Fruit fly (Drosophila melanogaster) whole organism, embryonic: ENCODE results near the gene Cpr73D.

Experiments
- Bdp1 ChIP-seq: fragments of 200-800 bp; sonication (Bioruptor generic); optimal IDR thresholded peaks from 3 replicates; lab custom pipeline; 2016; ENCODE audit warnings: missing biosample characterization, missing genetic modification characterization
- CG10209 ChIP-seq: fragments of 200-800 bp; sonication (Bioruptor generic); optimal IDR thresholded peaks from 3 replicates; lab custom pipeline; 2017; ENCODE audit warnings: missing biosample characterization, mild to moderate bottlenecking, missing genetic modification characterization, missing genetic modification reagents
- CG10959 ChIP-seq: fragments of 200-800 bp; sonication (Bioruptor generic); IDR thresholded peaks from 2 replicates; pipeline ENCODE4 v1.3.6; 2022; ENCODE audit warnings: missing biosample characterization, missing genetic modification characterization
- CG11085 ChIP-seq: fragments of 200-800 bp; sonication (Bioruptor generic); IDR thresholded peaks from 2 replicates; pipeline ENCODE4 v1.3.6; 2022; ENCODE audit warnings: missing biosample characterization, missing genetic modification characterization
- CG1233 ChIP-seq: fragments of 200-800 bp; sonication (Bioruptor generic); optimal IDR thresholded peaks from 4 replicates; lab custom pipeline; 2018; ENCODE audit warnings: missing biosample characterization, mild to moderate bottlenecking, missing genetic modification characterization
- CG13123 ChIP-seq: fragments of 200-800 bp; sonication (Bioruptor generic); optimal IDR thresholded peaks from 2 replicates; lab custom pipeline; 2016; ENCODE audit warnings: missing biosample characterization, missing genetic modification characterization
- CG14441 ChIP-seq: fragments of 200-800 bp; sonication (Bioruptor generic); IDR thresholded peaks from 2 replicates; pipeline ENCODE4 v1.3.6; 2022; ENCODE audit warnings: missing biosample characterization, missing genetic modification characterization
- CG1602 ChIP-seq: fragments of 200-800 bp; sonication (Bioruptor generic); optimal IDR thresholded peaks from 3 replicates; lab custom pipeline; 2016; ENCODE audit warnings: missing biosample characterization, missing genetic modification characterization
- CG17361 ChIP-seq: fragments of 200-800 bp; sonication (Bioruptor generic); IDR thresholded peaks from 3 replicates; pipeline ENCODE4 v1.3.6; 2022; ENCODE audit warnings: missing biosample characterization, missing genetic modification characterization
- CG17802 ChIP-seq: fragments of 200-800 bp; sonication (Bioruptor generic); optimal IDR thresholded peaks from 2 replicates; lab custom pipeline; 2018; ENCODE audit warnings: missing biosample characterization, mild to moderate bottlenecking, missing genetic modification characterization, moderate library complexity
- CG18619 ChIP-seq: fragments of 200-800 bp; sonication (Bioruptor generic); optimal IDR thresholded peaks from 3 replicates; lab custom pipeline; 2017; ENCODE audit warnings: missing biosample characterization, mild to moderate bottlenecking, missing genetic modification characterization
- CG4328 ChIP-seq: fragments of 200-800 bp; sonication (Bioruptor generic); optimal IDR thresholded peaks from 3 replicates; lab custom pipeline; 2017; ENCODE audit warnings: missing biosample characterization, missing genetic modification reagents, missing genetic modification characterization
- CG5953 ChIP-seq: fragments of 200-800 bp; sonication (Bioruptor generic); IDR thresholded peaks from 2 replicates; pipeline ENCODE4 v1.3.6; 2022; ENCODE audit warnings: missing biosample characterization, missing genetic modification characterization
- CG6272 ChIP-seq: fragments of 200-800 bp; sonication (Bioruptor generic); IDR thresholded peaks from 2 replicates; pipeline ENCODE4 v1.3.6; 2022; ENCODE audit warnings: missing biosample characterization, missing genetic modification characterization
- CG6813 ChIP-seq: fragments of 200-800 bp; sonication (Bioruptor generic); optimal IDR thresholded peaks from 2 replicates; lab custom pipeline; 2017; ENCODE audit warnings: missing biosample characterization, missing genetic modification characterization, mild to moderate bottlenecking, moderate library complexity, missing genetic modification reagents
- CG7556 ChIP-seq: fragments of 200-800 bp; sonication (Bioruptor generic); optimal IDR thresholded peaks from 2 replicates; lab custom pipeline; 2017; ENCODE audit warnings: missing biosample characterization, mild to moderate bottlenecking, missing genetic modification characterization
- CG8478 ChIP-seq: fragments of >200 bp; optimal IDR thresholded peaks from 2 replicates; lab custom pipeline; 2018
- CG9215 ChIP-seq: fragments of 200-800 bp; sonication (Bioruptor generic); IDR thresholded peaks from 2 replicates; pipeline ENCODE4 v1.3.6; 2022; ENCODE audit warnings: missing biosample characterization, missing genetic modification characterization
- CG9727 ChIP-seq: fragments of 200-800 bp; sonication (Bioruptor generic); optimal IDR thresholded peaks from 3 replicates; lab custom pipeline; 2017; ENCODE audit warnings: missing biosample characterization, mild to moderate bottlenecking, missing genetic modification characterization
- CHES-1-like ChIP-seq: fragments of 200-800 bp; sonication (Bioruptor generic); optimal IDR thresholded peaks from 2 replicates; lab custom pipeline; 2016; ENCODE audit warnings: missing biosample characterization, missing genetic modification characterization
- Camta ChIP-seq: fragments of 200-800 bp; sonication (Bioruptor generic); optimal IDR thresholded peaks from 2 replicates; lab custom pipeline; 2016; ENCODE audit warnings: missing biosample characterization, missing genetic modification characterization
- CrebB ChIP-seq: fragments of 200-800 bp; sonication (Bioruptor generic); optimal IDR thresholded peaks from 3 replicates; lab custom pipeline; 2018; ENCODE audit warnings: missing biosample characterization, mild to moderate bottlenecking, missing genetic modification characterization
- Dbx ChIP-seq: fragments of 200-800 bp; sonication (Bioruptor generic); IDR thresholded peaks from 3 replicates; pipeline ENCODE4 v1.3.6; 2022; ENCODE audit warnings: missing biosample characterization, missing genetic modification characterization
- Hmr ChIP-seq: fragments of 200-800 bp; sonication (Bioruptor generic); optimal IDR thresholded peaks from 3 replicates; lab custom pipeline; 2017; ENCODE audit warnings: mild to moderate bottlenecking, missing biosample characterization, missing genetic modification reagents, missing genetic modification characterization
- Hr78 ChIP-seq, 2 experiments: fragments of 200-800 bp in 1 of 2; fragments of >200 bp in 1 of 2; sonication (Bioruptor generic) in 1 of 2; optimal IDR thresholded peaks; 2 replicates each; lab custom pipeline; 2017 to 2019; ENCODE audit warnings: missing biosample characterization in 2 of 2, missing genetic modification characterization in 2 of 2, mild to moderate bottlenecking in 1 of 2, moderate library complexity in 1 of 2
- MBD-R2 ChIP-seq: fragments of 200-800 bp; sonication (Bioruptor generic); IDR thresholded peaks from 2 replicates; pipeline ENCODE4 v1.3.6; 2022; ENCODE audit warnings: missing biosample characterization, missing genetic modification characterization
- Mes4 ChIP-seq: fragments of 200-800 bp; sonication (Bioruptor generic); optimal IDR thresholded peaks from 2 replicates; lab custom pipeline; 2016; ENCODE audit warnings: missing biosample characterization, missing genetic modification characterization
- NFAT ChIP-seq: fragments of 200-800 bp; sonication (Bioruptor generic); IDR thresholded peaks from 2 replicates; pipeline ENCODE4 v1.3.6; 2022; ENCODE audit warnings: missing biosample characterization, missing genetic modification characterization
- Nf-YC ChIP-seq: fragments of 200-800 bp; optimal IDR thresholded peaks from 3 replicates; lab custom pipeline; 2019; ENCODE audit warnings: missing biosample characterization, mild to moderate bottlenecking, missing genetic modification characterization, moderate library complexity
- Oaz ChIP-seq: fragments of 200-800 bp; sonication (Bioruptor generic); IDR thresholded peaks from 2 replicates; pipeline ENCODE4 v1.3.6; 2022; ENCODE audit warnings: missing biosample characterization, missing genetic modification characterization
- Sry-δ ChIP-seq: fragments of 200-800 bp; sonication (Bioruptor generic); optimal IDR thresholded peaks from 2 replicates; lab custom pipeline; 2016; ENCODE audit warnings: missing biosample characterization, missing genetic modification characterization
- abd-A ChIP-seq: fragments of 200-800 bp; sonication (Bioruptor generic); optimal IDR thresholded peaks from 3 replicates; lab custom pipeline; 2019; ENCODE audit warnings: missing biosample characterization, mild to moderate bottlenecking, missing genetic modification characterization, moderate library complexity
- corto ChIP-seq: fragments of 200-800 bp; sonication (Bioruptor generic); optimal IDR thresholded peaks from 2 replicates; lab custom pipeline; 2016; ENCODE audit warnings: missing biosample characterization, mild to moderate bottlenecking, missing genetic modification characterization, moderate library complexity
- dimm ChIP-seq: fragments of 200-800 bp; sonication (Bioruptor generic); IDR thresholded peaks from 2 replicates; pipeline ENCODE4 v1.3.6; 2022; ENCODE audit warnings: missing biosample characterization, missing genetic modification characterization
- dmrt99B ChIP-seq: fragments of 200-800 bp; sonication (Bioruptor generic); optimal IDR thresholded peaks from 2 replicates; lab custom pipeline; 2018; ENCODE audit warnings: missing biosample characterization, mild to moderate bottlenecking, missing genetic modification characterization, moderate library complexity
- emc ChIP-seq: fragments of 200-800 bp; sonication (Bioruptor generic); optimal IDR thresholded peaks from 2 replicates; lab custom pipeline; 2016; ENCODE audit warnings: missing biosample characterization, missing genetic modification characterization
- eve ChIP-seq, 2 experiments: fragments of >200 bp; optimal IDR thresholded peaks; 2 replicates each; lab custom pipeline; 2017; ENCODE audit warnings: missing biosample characterization in 2 of 2, missing genetic modification characterization in 2 of 2
- ewg ChIP-seq: fragments of 200-800 bp; sonication (Bioruptor generic); optimal IDR thresholded peaks from 3 replicates; lab custom pipeline; 2017; ENCODE audit warnings: mild to moderate bottlenecking, missing biosample characterization, missing genetic modification reagents, missing genetic modification characterization
- hb ChIP-seq: fragments of 200-800 bp; sonication (Bioruptor generic); IDR thresholded peaks from 3 replicates; pipeline ENCODE4 v1.3.6; 2022; ENCODE audit warnings: missing biosample characterization, missing genetic modification characterization; ENCODE audit not compliant: partially characterized antibody
- klu ChIP-seq: fragments of 200-800 bp; sonication (Bioruptor generic); IDR thresholded peaks from 2 replicates; pipeline ENCODE4 v1.3.6; 2022; ENCODE audit warnings: missing biosample characterization, missing genetic modification characterization
- knrl ChIP-seq: fragments of 200-800 bp; sonication (Bioruptor generic); IDR thresholded peaks from 3 replicates; pipeline ENCODE4 v1.3.6; 2022; ENCODE audit warnings: missing biosample characterization, missing genetic modification characterization; ENCODE audit not compliant: partially characterized antibody
- lola ChIP-seq, 3 experiments: fragments of >200 bp in 2 of 3; fragments of 200-800 bp in 1 of 3; sonication (Bioruptor generic) in 1 of 3; optimal IDR thresholded peaks; 2 replicates each; lab custom pipeline; 2017 to 2019; ENCODE audit warnings: missing biosample characterization in 3 of 3, missing genetic modification characterization in 3 of 3, mild to moderate bottlenecking in 1 of 3, moderate library complexity in 1 of 3
- mld ChIP-seq: fragments of 200-800 bp; sonication (Bioruptor generic); IDR thresholded peaks from 3 replicates; pipeline ENCODE4 v1.3.6; 2022; ENCODE audit warnings: missing biosample characterization, missing genetic modification characterization; ENCODE audit not compliant: partially characterized antibody
- phol ChIP-seq: fragments of 200-800 bp; sonication (Bioruptor generic); optimal IDR thresholded peaks from 3 replicates; lab custom pipeline; 2018; ENCODE audit warnings: missing biosample characterization, mild to moderate bottlenecking, missing genetic modification characterization, moderate library complexity
- psq ChIP-seq: fragments of 200-800 bp; sonication (Bioruptor generic); optimal IDR thresholded peaks from 2 replicates; lab custom pipeline; 2017; ENCODE audit warnings: missing biosample characterization, missing genetic modification characterization
- ro ChIP-seq: fragments of 200-800 bp; sonication (Bioruptor generic); IDR thresholded peaks from 2 replicates; pipeline ENCODE4 v1.3.6; 2022; ENCODE audit warnings: missing biosample characterization, missing genetic modification characterization
- salm ChIP-seq: fragments of 200-800 bp; sonication (Bioruptor generic); optimal IDR thresholded peaks from 2 replicates; lab custom pipeline; 2018; ENCODE audit warnings: missing biosample characterization, mild to moderate bottlenecking, missing genetic modification characterization
- twi ChIP-seq: fragments of 200-800 bp; optimal IDR thresholded peaks from 2 replicates; lab custom pipeline; 2019; ENCODE audit warnings: missing biosample characterization, mild to moderate bottlenecking, missing genetic modification characterization, moderate library complexity
- zfh2 ChIP-seq: fragments of 200-800 bp; sonication (Bioruptor generic); optimal IDR thresholded peaks from 2 replicates; lab custom pipeline; 2016; ENCODE audit warnings: missing biosample characterization, missing genetic modification characterization

The Cpr73D gene

dm6 chr3L:16956768-16957533, 538 bp downstream of the Cpr73D start (continued):
- TF ChIP-seq abd-A (no peak), CG18619 (GFP tag; lab: Kevin White, UChicago) (peak; percentile 63), psq (GFP tag; lab: Kevin White, UChicago) (peak; percentile 4), CG1233 (no peak), mld (GFP tag; lab: Robert Waterston, UW) (no peak), Hmr (GFP tag; lab: Kevin White, UChicago) (peak; percentile 51), CG9727 (peak; percentile 62), MBD-R2 (GFP tag; lab: Robert Waterston, UW) (peak; percentile 32; the same call in 1 of the 2 replicates), hb (no peak), lola (GFP tag; optimal IDR thresholded peaks at IDR 0.05; lab: Kevin White, UChicago) (peak in 1 of 3 experiments; percentile 45), CG6813 (peak; percentile 17), klu (no peak; the same call in 1 of the 2 replicates), CG10209 (GFP tag; lab: Kevin White, UChicago) (peak; percentile 64), CG13123 (peak; percentile 21), Dbx (GFP tag; lab: Robert Waterston, UW) (peak; percentile 74), emc (GFP tag; lab: Kevin White, UChicago) (no peak), salm (tag; lab: Kevin White, UChicago) (peak; percentile 49), CG6272 (peak; percentile 26; the same call in 1 of the 2 replicates), ewg (GFP tag; lab: Kevin White, UChicago) (peak; percentile 57), dmrt99B (peak; percentile 73), Oaz (GFP tag; lab: Robert Waterston, UW) (peak; percentile 42; the same call in 1 of the 2 replicates), CG4328 (peak; percentile 63), CG10959 (peak; percentile 29; the same call in 1 of the 2 replicates), ro (GFP tag; lab: Robert Waterston, UW) (no peak), eve (GFP tag; optimal IDR thresholded peaks at IDR 0.05; lab: Kevin White, UChicago) (peak in 1 of 2 experiments; percentile 90), CG1602 (GFP tag; lab: Kevin White, UChicago) (peak; percentile 61), CrebB (tag; lab: Kevin White, UChicago) (peak; percentile 51), Nf-YC (peak; percentile 56), CG7556 (GFP tag; lab: Kevin White, UChicago) (peak; percentile 50), CHES-1-like (GFP tag; lab: Kevin White, UChicago) (peak; percentile 55), Camta (peak; percentile 57), CG9215 (GFP tag; lab: Robert Waterston, UW) (peak; percentile 53), zfh2 (no peak), twi (no peak), Bdp1 (GFP tag; lab: Kevin White, UChicago) (peak; percentile 21), CG17802 (tag; lab: Kevin White, UChicago) (peak; percentile 4), CG5953 (peak; percentile 56), knrl (GFP tag; lab: Robert Waterston, UW) (no peak), Sry-δ (GFP tag; lab: Kevin White, UChicago) (peak; percentile 5), NFAT (GFP tag; lab: Robert Waterston, UW) (no peak), Hr78 (GFP tag; optimal IDR thresholded peaks at IDR 0.05; lab: Kevin White, UChicago) (peak in 1 of 2 experiments; percentile 33), CG17361 (peak; percentile 80), corto (GFP tag; lab: Kevin White, UChicago) (no peak), phol (peak; percentile 61), dimm (no peak), CG14441 (GFP tag; lab: Robert Waterston, UW) (peak; percentile 75), Mes4 (GFP tag; lab: Kevin White, UChicago) (peak; percentile 31), CG11085 (GFP tag; lab: Robert Waterston, UW) (peak; percentile 53; the same call in 1 of the 2 replicates), CG8478 (lab: Kevin White, UChicago) (no peak)
